Worm (Caenorhabditis elegans) whole organism, L1 larva: ENCODE measurements around the gene Y62H9A.1.

ENCODE experiments used
- ama-1 ChIP-seq: fragments of 150-350 bp; optimal IDR thresholded peaks from 2 replicates; lab custom pipeline; 2014
- ces-1 ChIP-seq: fragments of 150-350 bp; optimal IDR thresholded peaks from 2 replicates; lab custom pipeline; 2014; ENCODE audit warnings: missing biosample characterization, missing genetic modification reagents, missing genetic modification characterization
- elt-3 ChIP-seq, 6 experiments: fragments of 150-350 bp in 1 of 6; sonication (generic microtip); optimal IDR thresholded peaks; 2 replicates each; lab custom pipeline; 2017 to 2018; ENCODE audit warnings: missing biosample characterization in 6 of 6, missing genetic modification characterization in 6 of 6, inconsistent platforms in 1 of 6
- fkh-10 ChIP-seq: sonication (generic microtip); optimal IDR thresholded peaks from 2 replicates; lab custom pipeline; 2017; ENCODE audit warnings: missing biosample characterization, missing genetic modification reagents, missing genetic modification characterization
- lin-39 ChIP-seq: fragments of 150-350 bp; optimal IDR thresholded peaks from 2 replicates; lab custom pipeline; 2014; ENCODE audit warnings: missing biosample characterization, missing genetic modification reagents, missing genetic modification characterization
- mab-9 ChIP-seq: fragments of 200-800 bp; sonication (Bioruptor generic); IDR thresholded peaks from 2 replicates; pipeline ENCODE4 v1.3.6; 2022; ENCODE audit warnings: missing genetic modification reagents, missing genetic modification characterization, missing compliant biosample characterization
- nhr-12 ChIP-seq: sonication (generic microtip); optimal IDR thresholded peaks from 2 replicates; lab custom pipeline; 2017; ENCODE audit warnings: missing biosample characterization, missing genetic modification characterization
- skn-1 ChIP-seq: fragments of 150-350 bp; optimal IDR thresholded peaks from 2 replicates; lab custom pipeline; 2014; ENCODE audit warnings: missing biosample characterization, missing genetic modification characterization
- unc-98 ChIP-seq: fragments of 200-800 bp; sonication (Bioruptor generic); IDR thresholded peaks from 2 replicates; pipeline ENCODE4 v1.3.6; 2022; ENCODE audit warnings: missing genetic modification characterization, missing compliant biosample characterization
- zag-1 ChIP-seq: fragments of 150-350 bp; optimal IDR thresholded peaks from 2 replicates; lab custom pipeline; 2014; ENCODE audit warnings: missing biosample characterization, missing genetic modification characterization
- ztf-11 ChIP-seq, 2 experiments: sonication (generic microtip); optimal IDR thresholded peaks; 2 replicates each; lab custom pipeline; 2016 to 2017; ENCODE audit warnings: missing genetic modification characterization in 2 of 2, missing biosample characterization in 1 of 2, missing compliant biosample characterization in 1 of 2

DNA sequence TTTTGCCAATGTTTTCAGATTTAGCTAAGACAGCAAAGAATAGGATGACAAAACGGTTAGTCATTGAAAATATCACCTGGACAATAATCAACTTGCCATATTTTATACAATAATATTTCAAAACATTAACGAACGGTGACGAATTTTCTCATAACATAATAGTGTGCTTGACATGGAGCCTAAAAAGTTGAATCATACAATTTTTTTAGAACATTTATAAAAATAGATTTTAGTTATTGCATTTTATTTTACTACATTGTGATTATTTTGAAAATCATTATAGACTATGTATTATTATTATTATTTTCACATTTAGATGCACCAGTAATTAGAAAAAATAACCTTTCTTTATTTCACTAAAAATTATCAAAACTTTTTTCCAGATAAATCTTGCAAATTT lies 26.7 kb upstream of the Y62H9A.1 start, which contains the start of gene F54F7.9:
- TF ChIP-seq elt-3 (tag; optimal IDR thresholded peaks at IDR 0.05; lab: Kevin White, UChicago), result no peak
- no peak for TF ChIP-seq ces-1 (GFP tag; lab: Kevin White, UChicago)
- no peak for TF ChIP-seq zag-1
- TF ChIP-seq ztf-11 (tag; optimal IDR thresholded peaks at IDR 0.05; lab: Kevin White, UChicago), result no peak
- TF ChIP-seq lin-39 (tag; lab: Kevin White, UChicago), result no peak
- TF ChIP-seq skn-1 (tag; lab: Kevin White, UChicago), result no peak
- no peak for TF ChIP-seq nhr-12
- TF ChIP-seq fkh-10 (GFP tag; lab: Kevin White, UChicago), result no peak
- TF ChIP-seq ama-1, result no peak
- no peak for TF ChIP-seq unc-98 (GFP tag; lab: Robert Waterston, UW)
- TF ChIP-seq mab-9, result no peak
